Fruit fly (Drosophila melanogaster) whole organism, embryonic: ENCODE measurements around the gene Chrac-14.

ENCODE experiments used
- BEAF-32 ChIP-seq: fragments of 200-800 bp; sonication (Bioruptor generic); optimal IDR thresholded peaks from 3 replicates; lab custom pipeline; 2017; ENCODE audit warnings: missing biosample characterization, missing genetic modification characterization, mild to moderate bottlenecking, moderate library complexity, missing genetic modification reagents
- Bdp1 ChIP-seq: fragments of 200-800 bp; sonication (Bioruptor generic); optimal IDR thresholded peaks from 3 replicates; lab custom pipeline; 2016; ENCODE audit warnings: missing biosample characterization, missing genetic modification characterization
- CG10147 ChIP-seq: fragments of 200-800 bp; sonication (Bioruptor generic); optimal IDR thresholded peaks from 2 replicates; lab custom pipeline; 2019; ENCODE audit warnings: missing biosample characterization, mild to moderate bottlenecking, missing genetic modification characterization, moderate library complexity
- CG10321 ChIP-seq: fragments of 200-800 bp; sonication (Bioruptor generic); IDR thresholded peaks from 2 replicates; pipeline ENCODE4 v1.3.6; 2022; ENCODE audit warnings: missing biosample characterization, missing genetic modification characterization
- CG10462 ChIP-seq: fragments of 200-800 bp; sonication (Bioruptor generic); optimal IDR thresholded peaks from 2 replicates; lab custom pipeline; 2016; ENCODE audit warnings: missing biosample characterization, missing genetic modification characterization
- CG11093 ChIP-seq: fragments of 200-800 bp; sonication (Bioruptor generic); IDR thresholded peaks from 3 replicates; pipeline ENCODE4 v1.3.6; 2022; ENCODE audit warnings: missing biosample characterization, missing genetic modification characterization
- CG12104 ChIP-seq: fragments of 200-800 bp; sonication (Bioruptor generic); optimal IDR thresholded peaks from 3 replicates; lab custom pipeline; 2016; ENCODE audit warnings: missing biosample characterization, missing genetic modification characterization
- CG14014 ChIP-seq: fragments of 200-800 bp; sonication (Bioruptor generic); IDR thresholded peaks from 2 replicates; pipeline ENCODE4 v1.3.6; 2022; ENCODE audit warnings: missing biosample characterization, missing genetic modification characterization
- CG14710 ChIP-seq: fragments of 200-800 bp; sonication (Bioruptor generic); optimal IDR thresholded peaks from 3 replicates; lab custom pipeline; 2019; ENCODE audit warnings: missing biosample characterization, mild to moderate bottlenecking, missing genetic modification characterization, moderate library complexity
- CG1603 ChIP-seq: fragments of 200-800 bp; sonication (Bioruptor generic); optimal IDR thresholded peaks from 2 replicates; lab custom pipeline; 2019; ENCODE audit warnings: missing biosample characterization, mild to moderate bottlenecking, missing genetic modification characterization, moderate library complexity
- CG17328 ChIP-seq: fragments of 200-800 bp; sonication (Bioruptor generic); IDR thresholded peaks from 2 replicates; pipeline ENCODE4 v1.3.6; 2022; ENCODE audit warnings: missing biosample characterization, missing genetic modification characterization
- CG17361 ChIP-seq: fragments of 200-800 bp; sonication (Bioruptor generic); IDR thresholded peaks from 3 replicates; pipeline ENCODE4 v1.3.6; 2022; ENCODE audit warnings: missing biosample characterization, missing genetic modification characterization
- CG2678 ChIP-seq: fragments of 200-800 bp; sonication (Bioruptor generic); optimal IDR thresholded peaks from 3 replicates; lab custom pipeline; 2019; ENCODE audit warnings: missing biosample characterization, mild to moderate bottlenecking, missing genetic modification characterization, moderate library complexity
- CG3838 ChIP-seq: fragments of 200-800 bp; sonication (Bioruptor generic); optimal IDR thresholded peaks from 3 replicates; lab custom pipeline; 2016; ENCODE audit warnings: missing biosample characterization, missing genetic modification characterization
- CG4328 ChIP-seq: fragments of 200-800 bp; sonication (Bioruptor generic); optimal IDR thresholded peaks from 3 replicates; lab custom pipeline; 2017; ENCODE audit warnings: missing biosample characterization, missing genetic modification reagents, missing genetic modification characterization
- CG4820 ChIP-seq: fragments of 200-800 bp; sonication (Bioruptor generic); optimal IDR thresholded peaks from 3 replicates; lab custom pipeline; 2016; ENCODE audit warnings: missing biosample characterization, missing genetic modification characterization
- CG7372 ChIP-seq: fragments of 200-800 bp; sonication (Bioruptor generic); IDR thresholded peaks from 2 replicates; pipeline ENCODE4 v1.3.6; 2022; ENCODE audit warnings: missing biosample characterization, missing genetic modification characterization
- CG8089 ChIP-seq: fragments of 200-800 bp; sonication (Bioruptor generic); optimal IDR thresholded peaks from 3 replicates; lab custom pipeline; 2016; ENCODE audit warnings: missing biosample characterization, missing genetic modification characterization
- CG9609 ChIP-seq: fragments of 200-800 bp; sonication (Bioruptor generic); optimal IDR thresholded peaks from 3 replicates; lab custom pipeline; 2016; ENCODE audit warnings: missing biosample characterization, missing genetic modification characterization
- CoRest ChIP-seq: fragments of 200-800 bp; sonication (Bioruptor generic); optimal IDR thresholded peaks from 3 replicates; lab custom pipeline; 2018; ENCODE audit warnings: missing biosample characterization, mild to moderate bottlenecking, missing genetic modification characterization, moderate library complexity
- Dip3 ChIP-seq: fragments of 200-800 bp; sonication (Bioruptor generic); optimal IDR thresholded peaks from 3 replicates; lab custom pipeline; 2016; ENCODE audit warnings: missing biosample characterization, missing genetic modification characterization
- Ets65A ChIP-seq: fragments of 200-800 bp; sonication (Bioruptor generic); peaks from one replicate; lab custom pipeline; 2016; ENCODE audit warnings: missing biosample characterization, missing genetic modification characterization
- HLH3B ChIP-seq: fragments of 200-800 bp; sonication (Bioruptor generic); IDR thresholded peaks from 2 replicates; pipeline ENCODE4 v1.3.6; 2022; ENCODE audit warnings: missing biosample characterization, missing genetic modification characterization
- HmgZ ChIP-seq: fragments of 200-800 bp; sonication (Bioruptor generic); optimal IDR thresholded peaks from 2 replicates; lab custom pipeline; 2018; ENCODE audit warnings: missing biosample characterization, mild to moderate bottlenecking, missing genetic modification characterization
- Med ChIP-seq: fragments of 200-800 bp; sonication (Bioruptor generic); peaks from one replicate; lab custom pipeline; 2016; ENCODE audit warnings: missing biosample characterization, missing genetic modification characterization, mild to moderate bottlenecking, inconsistent platforms, moderate library complexity
- Myb ChIP-seq: fragments of 200-800 bp; sonication (Bioruptor generic); optimal IDR thresholded peaks from 2 replicates; lab custom pipeline; 2016; ENCODE audit warnings: missing biosample characterization, missing genetic modification characterization
- Opbp ChIP-seq: fragments of 200-800 bp; sonication (Bioruptor generic); IDR thresholded peaks from 3 replicates; pipeline ENCODE4 v1.3.6; 2022; ENCODE audit warnings: missing biosample characterization, missing genetic modification characterization; ENCODE audit not compliant: partially characterized antibody
- Pdp1 ChIP-seq, 2 experiments: fragments of 200-800 bp; sonication (Bioruptor generic); optimal IDR thresholded peaks; 3 replicates each; lab custom pipeline; 2016; ENCODE audit warnings: missing biosample characterization in 2 of 2, missing genetic modification characterization in 2 of 2, mild to moderate bottlenecking in 1 of 2, moderate library complexity in 1 of 2
- Poxn ChIP-seq: fragments of 200-800 bp; sonication (Bioruptor generic); IDR thresholded peaks from 2 replicates; pipeline ENCODE4 v1.3.6; 2022; ENCODE audit warnings: missing biosample characterization, missing genetic modification characterization
- Side ChIP-seq: fragments of 200-800 bp; sonication (Bioruptor generic); optimal IDR thresholded peaks from 2 replicates; lab custom pipeline; 2016; ENCODE audit warnings: missing biosample characterization, missing genetic modification characterization
- Six4 ChIP-seq: fragments of 200-800 bp; sonication (Bioruptor generic); optimal IDR thresholded peaks from 2 replicates; lab custom pipeline; 2016; ENCODE audit warnings: missing biosample characterization, missing genetic modification characterization
- YL-1 ChIP-seq: fragments of 200-800 bp; sonication (Bioruptor generic); optimal IDR thresholded peaks from 3 replicates; lab custom pipeline; 2017; ENCODE audit warnings: missing biosample characterization, mild to moderate bottlenecking, missing genetic modification characterization
- ase ChIP-seq: fragments of 200-800 bp; sonication (Bioruptor generic); IDR thresholded peaks from 3 replicates; pipeline ENCODE4 v1.3.6; 2022; ENCODE audit warnings: missing biosample characterization, missing genetic modification characterization
- ato ChIP-seq: fragments of 200-800 bp; sonication (Bioruptor generic); IDR thresholded peaks from 2 replicates; pipeline ENCODE4 v1.3.6; 2022; ENCODE audit warnings: missing biosample characterization, missing genetic modification characterization; ENCODE audit not compliant: partially characterized antibody
- bbx ChIP-seq: fragments of 200-800 bp; sonication (Bioruptor generic); IDR thresholded peaks from 2 replicates; pipeline ENCODE4 v1.3.6; 2022; ENCODE audit warnings: missing biosample characterization, missing genetic modification characterization; ENCODE audit not compliant: partially characterized antibody
- bcd ChIP-seq: fragments of 200-800 bp; sonication (Bioruptor generic); optimal IDR thresholded peaks from 2 replicates; lab custom pipeline; 2017; ENCODE audit warnings: missing biosample characterization, mild to moderate bottlenecking, missing genetic modification characterization
- br ChIP-seq: fragments of >200 bp; optimal IDR thresholded peaks from 2 replicates; lab custom pipeline; 2017
- danr ChIP-seq: fragments of 200-800 bp; sonication (Bioruptor generic); IDR thresholded peaks from 2 replicates; pipeline ENCODE4 v1.3.6; 2022; ENCODE audit warnings: missing biosample characterization, missing genetic modification characterization
- exex ChIP-seq: fragments of 200-800 bp; sonication (Bioruptor generic); optimal IDR thresholded peaks from 4 replicates; lab custom pipeline; 2018; ENCODE audit warnings: missing biosample characterization, mild to moderate bottlenecking, missing genetic modification characterization, moderate library complexity
- fu2 ChIP-seq: fragments of 200-800 bp; sonication (Bioruptor generic); optimal IDR thresholded peaks from 2 replicates; lab custom pipeline; 2016; ENCODE audit warnings: missing biosample characterization, missing genetic modification characterization
- gem ChIP-seq: fragments of 200-800 bp; sonication (Bioruptor generic); optimal IDR thresholded peaks from 2 replicates; lab custom pipeline; 2019; ENCODE audit warnings: missing biosample characterization, mild to moderate bottlenecking, missing genetic modification characterization, moderate library complexity
- gsb ChIP-seq: fragments of 200-800 bp; sonication (Bioruptor generic); IDR thresholded peaks from 2 replicates; pipeline ENCODE4 v1.3.6; 2022; ENCODE audit warnings: missing biosample characterization, missing genetic modification characterization
- inv ChIP-seq: fragments of 200-800 bp; sonication (Bioruptor generic); IDR thresholded peaks from 2 replicates; pipeline ENCODE4 v1.3.6; 2022; ENCODE audit warnings: missing biosample characterization, missing genetic modification characterization; ENCODE audit not compliant: partially characterized antibody
- kah ChIP-seq: fragments of 200-800 bp; sonication (Bioruptor generic); optimal IDR thresholded peaks from 2 replicates; lab custom pipeline; 2018; ENCODE audit warnings: missing biosample characterization, mild to moderate bottlenecking, missing genetic modification characterization
- lab ChIP-seq: fragments of 200-800 bp; sonication (Bioruptor generic); optimal IDR thresholded peaks from 3 replicates; lab custom pipeline; 2017; ENCODE audit warnings: missing biosample characterization, missing genetic modification characterization, mild to moderate bottlenecking, moderate library complexity, missing genetic modification reagents
- luna ChIP-seq: fragments of 200-800 bp; sonication (Bioruptor generic); optimal IDR thresholded peaks from 2 replicates; lab custom pipeline; 2016; ENCODE audit warnings: missing biosample characterization, missing genetic modification characterization
- org-1 ChIP-seq: fragments of 200-800 bp; sonication (Bioruptor generic); optimal IDR thresholded peaks from 2 replicates; lab custom pipeline; 2017; ENCODE audit warnings: missing biosample characterization, missing genetic modification characterization
- pita ChIP-seq: fragments of 200-800 bp; sonication (Bioruptor generic); optimal IDR thresholded peaks from 2 replicates; lab custom pipeline; 2017; ENCODE audit warnings: missing biosample characterization, mild to moderate bottlenecking, missing genetic modification characterization
- stwl ChIP-seq: fragments of 200-800 bp; sonication (Bioruptor generic); optimal IDR thresholded peaks from 3 replicates; lab custom pipeline; 2018; ENCODE audit warnings: missing biosample characterization, mild to moderate bottlenecking, missing genetic modification characterization, moderate library complexity
- trem ChIP-seq: fragments of 200-800 bp; optimal IDR thresholded peaks from 3 replicates; lab custom pipeline; 2019; ENCODE audit warnings: missing biosample characterization, mild to moderate bottlenecking, missing genetic modification characterization, moderate library complexity
- wek ChIP-seq: fragments of 200-800 bp; sonication (Bioruptor generic); optimal IDR thresholded peaks from 3 replicates; lab custom pipeline; 2018; ENCODE audit warnings: missing biosample characterization, mild to moderate bottlenecking, missing genetic modification characterization, moderate library complexity
- yki ChIP-seq: fragments of >200 bp; optimal IDR thresholded peaks from 3 replicates; lab custom pipeline; 2018

Chrac-14 gene

dm6 chr2L:8477971-8478370 is 40.8 kb downstream of the Chrac-14 start (continued):
- peak; percentile 90 for TF ChIP-seq Med (GFP tag; lab: Kevin White, UChicago)
- TF ChIP-seq Side (GFP tag; lab: Kevin White, UChicago): no peak
- no peak for TF ChIP-seq br (lab: Kevin White, UChicago)
- peak; percentile 91 for TF ChIP-seq Bdp1 (GFP tag; lab: Kevin White, UChicago)
- TF ChIP-seq Pdp1 (GFP tag; optimal IDR thresholded peaks at IDR 0.05; lab: Kevin White, UChicago): peak in 1 of 2 experiments; percentile 54
- no peak for TF ChIP-seq CG11093 (GFP tag; lab: Robert Waterston, UW)
- TF ChIP-seq CG1603 (tag; lab: Kevin White, UChicago): peak; percentile 75
- TF ChIP-seq danr (GFP tag; lab: Robert Waterston, UW): no peak
- TF ChIP-seq Myb: peak; percentile 100
- no peak for TF ChIP-seq CG14014 (GFP tag; lab: Robert Waterston, UW)
- TF ChIP-seq CG4820 (GFP tag; lab: Kevin White, UChicago): no peak
- peak; percentile 72 for TF ChIP-seq Ets65A (GFP tag; lab: Kevin White, UChicago)
- no peak for TF ChIP-seq org-1 (GFP tag; lab: Kevin White, UChicago)
- peak; percentile 93 for TF ChIP-seq CG3838 (GFP tag; lab: Kevin White, UChicago)
- TF ChIP-seq CG17328 (GFP tag; lab: Robert Waterston, UW): no peak
- TF ChIP-seq kah (GFP tag; lab: Kevin White, UChicago): no peak
- TF ChIP-seq CG9609 (GFP tag; lab: Kevin White, UChicago): no peak
- TF ChIP-seq ato (GFP tag; lab: Robert Waterston, UW): 0 out of 2 replicates have a peak, but pooled peaks have one; percentile 29
- no peak for TF ChIP-seq yki
- peak; percentile 54 for TF ChIP-seq BEAF-32 (GFP tag; lab: Kevin White, UChicago)
- TF ChIP-seq bcd (GFP tag; lab: Kevin White, UChicago): no peak
- no peak for TF ChIP-seq exex (tag; lab: Kevin White, UChicago)
- no peak for TF ChIP-seq YL-1 (GFP tag; lab: Kevin White, UChicago)
- TF ChIP-seq CG10147 (GFP tag; lab: Kevin White, UChicago): no peak
- peak; percentile 29; the same call in 1 of the 2 replicates for TF ChIP-seq inv
- TF ChIP-seq CG17361 (GFP tag; lab: Robert Waterston, UW): no peak
- no peak for TF ChIP-seq HLH3B (GFP tag; lab: Robert Waterston, UW)
- TF ChIP-seq luna (GFP tag; lab: Kevin White, UChicago): no peak
- peak; percentile 86 for TF ChIP-seq stwl
- peak; percentile 51 for TF ChIP-seq HmgZ (tag; lab: Kevin White, UChicago)
- TF ChIP-seq CoRest (tag; lab: Kevin White, UChicago): peak; percentile 63
- no peak for TF ChIP-seq Poxn (GFP tag; lab: Robert Waterston, UW)
- no peak for TF ChIP-seq wek (GFP tag; lab: Kevin White, UChicago)
- peak; percentile 12 for TF ChIP-seq trem (tag; lab: Kevin White, UChicago)
- peak; percentile 55 for TF ChIP-seq CG14710 (tag; lab: Kevin White, UChicago)
- TF ChIP-seq CG12104: no peak
- no peak for TF ChIP-seq CG10462 (GFP tag; lab: Kevin White, UChicago)
- TF ChIP-seq CG2678 (tag; lab: Kevin White, UChicago): no peak
- no peak for TF ChIP-seq Six4 (GFP tag; lab: Kevin White, UChicago)
- no peak for TF ChIP-seq gsb (GFP tag; lab: Robert Waterston, UW)
- TF ChIP-seq CG4328 (GFP tag; lab: Kevin White, UChicago): no peak
- no peak for TF ChIP-seq fu2 (GFP tag; lab: Kevin White, UChicago)
- TF ChIP-seq Dip3 (GFP tag; lab: Kevin White, UChicago): peak; percentile 11
- TF ChIP-seq lab (GFP tag; lab: Kevin White, UChicago): no peak
- no peak for TF ChIP-seq CG10321 (GFP tag; lab: Robert Waterston, UW)
- TF ChIP-seq CG7372 (GFP tag; lab: Robert Waterston, UW): no peak
- TF ChIP-seq ase (GFP tag; lab: Robert Waterston, UW): no peak
- TF ChIP-seq gem (tag; lab: Kevin White, UChicago): no peak
- peak; percentile 72; the same call in 2 of the 3 replicates for TF ChIP-seq Opbp (GFP tag; lab: Robert Waterston, UW)
- TF ChIP-seq pita: peak; percentile 12
- TF ChIP-seq bbx: peak; percentile 52; the same call in 1 of the 2 replicates
- TF ChIP-seq CG8089 (GFP tag; lab: Kevin White, UChicago): no peak
